Worm (Caenorhabditis elegans) whole organism, midembryonic: Measurements from ENCODE around the gene etr-1.

Experiments
- T22C8.4 ChIP-seq: fragments of 200-800 bp; sonication (Bioruptor generic); IDR thresholded peaks from 2 replicates; pipeline ENCODE4 v1.3.6; 2022; ENCODE audit warnings: missing genetic modification characterization, missing compliant biosample characterization
- cog-1 ChIP-seq: sonication (generic microtip); optimal IDR thresholded peaks from 2 replicates; lab custom pipeline; 2016; ENCODE audit warnings: missing genetic modification characterization, missing compliant biosample characterization
- flt-1 ChIP-seq: fragments of 200-800 bp; sonication (Bioruptor generic); IDR thresholded peaks from 2 replicates; pipeline ENCODE4 v1.3.6; 2022; ENCODE audit warnings: missing genetic modification characterization, missing compliant biosample characterization
- klf-2 ChIP-seq: fragments of 200-800 bp; sonication (Bioruptor generic); conservative IDR thresholded peaks from 2 replicates; pipeline ENCODE4 v1.3.6; 2022; ENCODE audit warnings: missing genetic modification reagents, missing genetic modification characterization, missing compliant biosample characterization
- med-1 ChIP-seq: sonication (generic microtip); optimal IDR thresholded peaks from 2 replicates; lab custom pipeline; 2017; ENCODE audit warnings: missing genetic modification characterization, mild to moderate bottlenecking, missing compliant biosample characterization, antibody characterized with exemption, missing genetic modification reagents; ENCODE audit not compliant: insufficient read depth
- ref-1 ChIP-seq: fragments of 200-800 bp; sonication (Bioruptor generic); conservative IDR thresholded peaks from 2 replicates; pipeline ENCODE4 v1.3.6; 2022; ENCODE audit warnings: missing genetic modification reagents, missing genetic modification characterization, missing compliant biosample characterization
- tab-1 ChIP-seq: fragments of 200-800 bp; sonication (Bioruptor generic); IDR thresholded peaks from 2 replicates; pipeline ENCODE4 v1.3.6; 2022; ENCODE audit warnings: missing genetic modification characterization, missing compliant biosample characterization
- ztf-23 ChIP-seq: fragments of 200-800 bp; sonication (Bioruptor generic); IDR thresholded peaks from 2 replicates; pipeline ENCODE4 v1.3.6; 2022; ENCODE audit warnings: missing genetic modification reagents, missing genetic modification characterization, missing compliant biosample characterization
- ztf-29 ChIP-seq: fragments of 200-800 bp; sonication (Bioruptor generic); IDR thresholded peaks from 2 replicates; pipeline ENCODE4 v1.3.6; 2022; ENCODE audit warnings: missing genetic modification reagents, missing genetic modification characterization, missing compliant biosample characterization

etr-1 gene

ce11 chrII:161275-161674 is 899 bp upstream of the etr-1 start:
- TF ChIP-seq ztf-29: no peak
- TF ChIP-seq klf-2 (GFP tag; lab: Robert Waterston, UW): no peak
- 0 out of 2 replicates have a peak, but pooled peaks have one; percentile 31 for TF ChIP-seq flt-1 (GFP tag; lab: Robert Waterston, UW)
- no peak for TF ChIP-seq med-1 (GFP tag; lab: Kevin White, UChicago)
- no peak for TF ChIP-seq ref-1 (GFP tag; lab: Robert Waterston, UW)
- no peak for TF ChIP-seq tab-1 (GFP tag; lab: Robert Waterston, UW)
- peak; percentile 34 for TF ChIP-seq cog-1 (tag; lab: Kevin White, UChicago)
- TF ChIP-seq ztf-23: no peak
- TF ChIP-seq T22C8.4 (GFP tag; lab: Robert Waterston, UW): no peak

ce11 chrII:163229-163628 is 1.1 kb downstream of the etr-1 start:
- no peak for TF ChIP-seq T22C8.4 (GFP tag; lab: Robert Waterston, UW)
- no peak for TF ChIP-seq ref-1 (GFP tag; lab: Robert Waterston, UW)
- TF ChIP-seq klf-2 (GFP tag; lab: Robert Waterston, UW): no peak
- no peak for TF ChIP-seq tab-1 (GFP tag; lab: Robert Waterston, UW)
- no peak for TF ChIP-seq flt-1 (GFP tag; lab: Robert Waterston, UW)
- no peak for TF ChIP-seq med-1 (GFP tag; lab: Kevin White, UChicago)
- no peak for TF ChIP-seq ztf-29
- TF ChIP-seq ztf-23: no peak
- TF ChIP-seq cog-1 (tag; lab: Kevin White, UChicago): no peak

- TF ChIP-seq cog-1 (tag; lab: Kevin White, UChicago): no peak
- TF ChIP-seq flt-1 (GFP tag; lab: Robert Waterston, UW): no peak
- TF ChIP-seq ztf-29: no peak
- TF ChIP-seq tab-1 (GFP tag; lab: Robert Waterston, UW): no peak
- TF ChIP-seq klf-2 (GFP tag; lab: Robert Waterston, UW): no peak
- TF ChIP-seq med-1 (GFP tag; lab: Kevin White, UChicago): no peak
- TF ChIP-seq T22C8.4 (GFP tag; lab: Robert Waterston, UW): no peak
- no peak for TF ChIP-seq ref-1 (GFP tag; lab: Robert Waterston, UW)
- TF ChIP-seq ztf-23: no peak
These were observed 11.5 kb downstream of the etr-1 start, which contains the start of gene T01D1.7 for ce11 chrII:173679-174078. T01D1.7 (minus strand) TSS chrII:173779.

- TF ChIP-seq cog-1 (tag; lab: Kevin White, UChicago) (no peak), ref-1 (GFP tag; lab: Robert Waterston, UW) (no peak)
These were observed 13.7 kb downstream of the etr-1 start, which contains the start of gene T01D1.3 for ce11 chrII:175868-176267. T01D1.3 (minus strand) TSS chrII:175968.

ce11 chrII:176622-177021 is 14.4 kb downstream of the etr-1 start:
- TF ChIP-seq flt-1 (GFP tag; lab: Robert Waterston, UW) (no peak), T22C8.4 (GFP tag; lab: Robert Waterston, UW) (no peak), tab-1 (GFP tag; lab: Robert Waterston, UW) (no peak), ztf-29 (no peak), ztf-23 (no peak), cog-1 (tag; lab: Kevin White, UChicago) (no peak), ref-1 (GFP tag; lab: Robert Waterston, UW) (no peak), med-1 (GFP tag; lab: Kevin White, UChicago) (no peak), klf-2 (GFP tag; lab: Robert Waterston, UW) (no peak)

- TF ChIP-seq klf-2 (GFP tag; lab: Robert Waterston, UW) (no peak), cog-1 (tag; lab: Kevin White, UChicago) (no peak), ztf-23 (no peak), ref-1 (GFP tag; lab: Robert Waterston, UW) (no peak), flt-1 (GFP tag; lab: Robert Waterston, UW) (no peak), med-1 (GFP tag; lab: Kevin White, UChicago) (no peak), T22C8.4 (GFP tag; lab: Robert Waterston, UW) (no peak), ztf-29 (no peak), tab-1 (GFP tag; lab: Robert Waterston, UW) (no peak)
These were observed 16.0 kb downstream of the etr-1 start for ce11 chrII:178146-178545.

ce11 chrII:178993-179392 is 16.8 kb downstream of the etr-1 start, which contains the start of gene T01D1.4:
T01D1.4 (minus strand) TSS chrII:179093.
- no peak for TF ChIP-seq ref-1 (GFP tag; lab: Robert Waterston, UW)
- TF ChIP-seq cog-1 (tag; lab: Kevin White, UChicago): no peak
- no peak for TF ChIP-seq ztf-29
- TF ChIP-seq ztf-23: no peak
- no peak for TF ChIP-seq tab-1 (GFP tag; lab: Robert Waterston, UW)
- TF ChIP-seq med-1 (GFP tag; lab: Kevin White, UChicago): no peak
- TF ChIP-seq flt-1 (GFP tag; lab: Robert Waterston, UW): no peak
- TF ChIP-seq klf-2 (GFP tag; lab: Robert Waterston, UW): no peak
- TF ChIP-seq T22C8.4 (GFP tag; lab: Robert Waterston, UW): no peak

- TF ChIP-seq ztf-29 (no peak), tab-1 (GFP tag; lab: Robert Waterston, UW) (no peak), flt-1 (GFP tag; lab: Robert Waterston, UW) (no peak), ref-1 (GFP tag; lab: Robert Waterston, UW) (no peak), cog-1 (tag; lab: Kevin White, UChicago) (no peak), med-1 (GFP tag; lab: Kevin White, UChicago) (no peak), ztf-23 (no peak), klf-2 (GFP tag; lab: Robert Waterston, UW) (no peak), T22C8.4 (GFP tag; lab: Robert Waterston, UW) (no peak)
These were observed 24.3 kb downstream of the etr-1 start, which contains the start of gene T01D1.8 for ce11 chrII:186504-186903. T01D1.8 (plus strand) TSS chrII:186739.

ce11 chrII:188967-189366 is 26.8 kb downstream of the etr-1 start, which contains the start of gene T01D1.5:
T01D1.5 (minus strand) TSS chrII:189067.
- TF ChIP-seq klf-2 (GFP tag; lab: Robert Waterston, UW) (no peak), med-1 (GFP tag; lab: Kevin White, UChicago) (no peak), ref-1 (GFP tag; lab: Robert Waterston, UW) (no peak), tab-1 (GFP tag; lab: Robert Waterston, UW) (no peak), ztf-23 (no peak), flt-1 (GFP tag; lab: Robert Waterston, UW) (no peak), T22C8.4 (GFP tag; lab: Robert Waterston, UW) (no peak), ztf-29 (no peak), cog-1 (tag; lab: Kevin White, UChicago) (no peak)
